Fruit fly (Drosophila melanogaster) Kc167 (cell line): Measurements from ENCODE around the gene CG31156.

ENCODE experiments used
- Myc ChIP-seq: fragments of >200 bp; optimal IDR thresholded peaks from 2 replicates; lab custom pipeline; 2017; ENCODE audit warnings: missing external identifiers
- h ChIP-seq: fragments of >200 bp; optimal IDR thresholded peaks from 3 replicates; lab custom pipeline; 2018; ENCODE audit warnings: missing external identifiers
- insv ChIP-seq: fragments of >200 bp; optimal IDR thresholded peaks from 3 replicates; lab custom pipeline; 2018; ENCODE audit warnings: missing external identifiers

DNA sequence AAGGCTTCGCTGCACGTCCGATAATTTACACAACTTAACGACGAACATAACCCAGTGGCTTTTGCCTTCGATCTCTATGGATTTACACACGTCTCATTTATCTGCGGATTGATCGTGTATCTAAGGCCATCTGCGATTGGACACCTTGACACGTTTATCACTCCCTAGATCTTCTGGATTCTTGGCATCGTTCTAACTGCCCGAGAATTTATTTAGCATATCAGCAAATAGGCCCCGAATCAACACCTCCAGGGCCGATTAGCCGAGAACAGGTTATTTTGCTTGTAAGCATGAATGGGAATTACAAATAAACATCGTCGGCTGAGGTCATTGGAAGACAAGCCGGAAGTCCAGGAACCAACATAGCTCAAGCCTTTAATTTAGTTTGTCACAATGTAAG is 44.9 kb downstream of the CG31156 start:
- no peak for TF ChIP-seq insv
- TF ChIP-seq h, result no peak
- TF ChIP-seq Myc (lab: Kevin White, UChicago), result no peak
